Worm (Caenorhabditis elegans) whole organism, L1 larva: ENCODE results near the gene B0334.13.

ENCODE experiments used
- ceh-8 ChIP-seq: fragments of 200-800 bp; sonication (Bioruptor generic); optimal IDR thresholded peaks from 2 replicates; lab custom pipeline; 2018; ENCODE audit warnings: mild to moderate bottlenecking, missing genetic modification characterization, moderate library complexity, missing compliant biosample characterization
- ztf-11 ChIP-seq, 2 experiments: sonication (generic microtip); optimal IDR thresholded peaks; 2 replicates each; lab custom pipeline; 2016 to 2017; ENCODE audit warnings: missing genetic modification characterization in 2 of 2, missing biosample characterization in 1 of 2, missing compliant biosample characterization in 1 of 2

DNA sequence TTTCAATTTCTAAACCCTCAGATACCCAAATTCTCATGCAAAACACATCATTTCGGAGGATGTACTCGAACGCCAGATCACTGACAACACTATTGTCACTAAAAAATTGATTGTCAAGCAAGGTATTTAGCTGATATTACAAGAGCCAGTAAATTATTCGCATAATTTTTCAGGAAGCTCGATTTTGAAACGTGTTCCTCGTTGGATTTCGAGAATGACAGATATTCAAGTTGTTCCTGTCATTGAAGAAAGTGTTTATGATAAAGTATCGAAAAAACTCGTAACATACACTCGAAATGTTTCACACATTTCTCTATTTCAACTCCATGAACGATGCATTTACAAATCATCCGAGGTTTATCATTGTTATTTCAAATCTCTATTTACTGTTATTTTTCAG, 7.7 kb downstream of the B0334.13 start:
- TF ChIP-seq ztf-11 (tag; optimal IDR thresholded peaks at IDR 0.05; lab: Kevin White, UChicago) (no peak), ceh-8 (no peak)
